Fruit fly (Drosophila melanogaster) Kc167 (cell line): ENCODE results near the gene CG14995.

Experiments used
- Sin3A ChIP-seq: fragments of >200 bp; optimal IDR thresholded peaks from 2 replicates; lab custom pipeline; 2018; ENCODE audit warnings: missing external identifiers
- insv ChIP-seq: fragments of >200 bp; optimal IDR thresholded peaks from 3 replicates; lab custom pipeline; 2018; ENCODE audit warnings: missing external identifiers
- psq ChIP-seq: fragments of >200 bp; optimal IDR thresholded peaks from 2 replicates; lab custom pipeline; 2017; ENCODE audit warnings: missing external identifiers
- ttk ChIP-seq: sonication (Bioruptor generic); optimal IDR thresholded peaks from 2 replicates; lab custom pipeline; 2017; ENCODE audit warnings: missing external identifiers

dm6 chr3L:4121589-4121988 is 18.5 kb upstream of the CG14995 start:
- TF ChIP-seq Sin3A (lab: Kevin White, UChicago) (no peak), psq (lab: Kevin White, UChicago) (no peak), insv (lab: Kevin White, UChicago) (no peak), ttk (lab: Kevin White, UChicago) (no peak)
